Fruit fly (Drosophila melanogaster) whole organism, embryonic: ENCODE data around the gene CG15375.
A peak's percentile ranks its signal among the peaks of the same experiment; 100 is the strongest.

Experiments used
- Antp ChIP-seq: fragments of 200-800 bp; sonication (Bioruptor generic); optimal IDR thresholded peaks from 3 replicates; lab custom pipeline; 2016; ENCODE audit warnings: missing biosample characterization, missing genetic modification characterization
- Atf3 ChIP-seq: fragments of 200-800 bp; sonication (Bioruptor generic); optimal IDR thresholded peaks from 3 replicates; lab custom pipeline; 2016; ENCODE audit warnings: missing biosample characterization, missing genetic modification characterization
- CG10366 ChIP-seq: fragments of 200-800 bp; sonication (Bioruptor generic); IDR thresholded peaks from 2 replicates; pipeline ENCODE4 v1.3.6; 2022; ENCODE audit warnings: missing biosample characterization, missing genetic modification characterization
- CG10462 ChIP-seq: fragments of 200-800 bp; sonication (Bioruptor generic); optimal IDR thresholded peaks from 2 replicates; lab custom pipeline; 2016; ENCODE audit warnings: missing biosample characterization, missing genetic modification characterization
- CG11093 ChIP-seq: fragments of 200-800 bp; sonication (Bioruptor generic); IDR thresholded peaks from 3 replicates; pipeline ENCODE4 v1.3.6; 2022; ENCODE audit warnings: missing biosample characterization, missing genetic modification characterization
- CG1233 ChIP-seq: fragments of 200-800 bp; sonication (Bioruptor generic); optimal IDR thresholded peaks from 4 replicates; lab custom pipeline; 2018; ENCODE audit warnings: missing biosample characterization, mild to moderate bottlenecking, missing genetic modification characterization
- CG12391 ChIP-seq: fragments of 200-800 bp; sonication (Bioruptor generic); optimal IDR thresholded peaks from 3 replicates; lab custom pipeline; 2018; ENCODE audit warnings: missing biosample characterization, mild to moderate bottlenecking, missing genetic modification characterization, moderate library complexity
- CG12659 ChIP-seq: fragments of 200-800 bp; sonication (Bioruptor generic); optimal IDR thresholded peaks from 3 replicates; lab custom pipeline; 2017; ENCODE audit warnings: mild to moderate bottlenecking, missing biosample characterization, missing genetic modification reagents, missing genetic modification characterization
- CG13123 ChIP-seq: fragments of 200-800 bp; sonication (Bioruptor generic); optimal IDR thresholded peaks from 2 replicates; lab custom pipeline; 2016; ENCODE audit warnings: missing biosample characterization, missing genetic modification characterization
- CG13296 ChIP-seq: fragments of 200-800 bp; sonication (Bioruptor generic); optimal IDR thresholded peaks from 3 replicates; lab custom pipeline; 2018; ENCODE audit warnings: missing biosample characterization, mild to moderate bottlenecking, missing genetic modification characterization
- CG13424 ChIP-seq: fragments of 200-800 bp; sonication (Bioruptor generic); optimal IDR thresholded peaks from 2 replicates; lab custom pipeline; 2019; ENCODE audit warnings: missing biosample characterization, mild to moderate bottlenecking, missing genetic modification characterization, moderate library complexity
- CG15514 ChIP-seq: fragments of 200-800 bp; sonication (Bioruptor generic); optimal IDR thresholded peaks from 3 replicates; lab custom pipeline; 2017; ENCODE audit warnings: missing biosample characterization, missing genetic modification characterization, mild to moderate bottlenecking, moderate library complexity, missing genetic modification reagents
- CG15601 ChIP-seq: fragments of 200-800 bp; sonication (Bioruptor generic); optimal IDR thresholded peaks from 3 replicates; lab custom pipeline; 2019; ENCODE audit warnings: missing biosample characterization, mild to moderate bottlenecking, missing genetic modification characterization, moderate library complexity
- CG17385 ChIP-seq: fragments of 200-800 bp; sonication (Bioruptor generic); optimal IDR thresholded peaks from 3 replicates; lab custom pipeline; 2018; ENCODE audit warnings: missing biosample characterization, mild to moderate bottlenecking, missing genetic modification characterization
- CG17612 ChIP-seq: fragments of 200-800 bp; sonication (Bioruptor generic); IDR thresholded peaks from 2 replicates; pipeline ENCODE4 v1.3.6; 2022; ENCODE audit warnings: missing biosample characterization, missing genetic modification characterization
- CG1792 ChIP-seq: fragments of 200-800 bp; sonication (Bioruptor generic); optimal IDR thresholded peaks from 2 replicates; lab custom pipeline; 2016; ENCODE audit warnings: missing biosample characterization, missing genetic modification characterization
- CG18599 ChIP-seq: fragments of 200-800 bp; sonication (Bioruptor generic); optimal IDR thresholded peaks from 3 replicates; lab custom pipeline; 2017; ENCODE audit warnings: missing biosample characterization, missing genetic modification characterization, mild to moderate bottlenecking, moderate library complexity, missing genetic modification reagents
- CG2875 ChIP-seq: fragments of 200-800 bp; sonication (Bioruptor generic); optimal IDR thresholded peaks from 2 replicates; lab custom pipeline; 2017; ENCODE audit warnings: missing biosample characterization, mild to moderate bottlenecking, missing genetic modification characterization, missing genetic modification reagents
- CG2889 ChIP-seq: fragments of 200-800 bp; sonication (Bioruptor generic); IDR thresholded peaks from 3 replicates; pipeline ENCODE4 v1.3.6; 2022; ENCODE audit warnings: missing biosample characterization, missing genetic modification characterization
- CG31388 ChIP-seq: fragments of 200-800 bp; sonication (Bioruptor generic); optimal IDR thresholded peaks from 2 replicates; lab custom pipeline; 2016; ENCODE audit warnings: missing biosample characterization, missing genetic modification characterization
- CG4360 ChIP-seq: fragments of 200-800 bp; sonication (Bioruptor generic); IDR thresholded peaks from 2 replicates; pipeline ENCODE4 v1.3.6; 2022; ENCODE audit warnings: missing biosample characterization, missing genetic modification characterization
- CG43689 ChIP-seq: fragments of 200-800 bp; sonication (Bioruptor generic); IDR thresholded peaks from 2 replicates; pipeline ENCODE4 v1.3.6; 2022; ENCODE audit warnings: missing biosample characterization, missing genetic modification characterization
- CG5953 ChIP-seq: fragments of 200-800 bp; sonication (Bioruptor generic); IDR thresholded peaks from 2 replicates; pipeline ENCODE4 v1.3.6; 2022; ENCODE audit warnings: missing biosample characterization, missing genetic modification characterization
- CG6689 ChIP-seq: fragments of 200-800 bp; sonication (Bioruptor generic); IDR thresholded peaks from 2 replicates; pipeline ENCODE4 v1.3.6; 2022; ENCODE audit warnings: missing biosample characterization, missing genetic modification characterization
- Dad ChIP-seq: fragments of 200-800 bp; sonication (Bioruptor generic); optimal IDR thresholded peaks from 3 replicates; lab custom pipeline; 2016; ENCODE audit warnings: missing biosample characterization, missing genetic modification characterization
- Mes4 ChIP-seq: fragments of 200-800 bp; sonication (Bioruptor generic); optimal IDR thresholded peaks from 2 replicates; lab custom pipeline; 2016; ENCODE audit warnings: missing biosample characterization, missing genetic modification characterization
- Opbp ChIP-seq: fragments of 200-800 bp; sonication (Bioruptor generic); IDR thresholded peaks from 3 replicates; pipeline ENCODE4 v1.3.6; 2022; ENCODE audit warnings: missing biosample characterization, missing genetic modification characterization; ENCODE audit not compliant: partially characterized antibody
- Poxn ChIP-seq: fragments of 200-800 bp; sonication (Bioruptor generic); IDR thresholded peaks from 2 replicates; pipeline ENCODE4 v1.3.6; 2022; ENCODE audit warnings: missing biosample characterization, missing genetic modification characterization
- Ptx1 ChIP-seq: fragments of 200-800 bp; sonication (Bioruptor generic); IDR thresholded peaks from 2 replicates; pipeline ENCODE4 v1.3.6; 2022; ENCODE audit warnings: missing biosample characterization, missing genetic modification characterization
- Sry-δ ChIP-seq: fragments of 200-800 bp; sonication (Bioruptor generic); optimal IDR thresholded peaks from 2 replicates; lab custom pipeline; 2016; ENCODE audit warnings: missing biosample characterization, missing genetic modification characterization
- bbx ChIP-seq: fragments of 200-800 bp; sonication (Bioruptor generic); IDR thresholded peaks from 2 replicates; pipeline ENCODE4 v1.3.6; 2022; ENCODE audit warnings: missing biosample characterization, missing genetic modification characterization; ENCODE audit not compliant: partially characterized antibody
- danr ChIP-seq: fragments of 200-800 bp; sonication (Bioruptor generic); IDR thresholded peaks from 2 replicates; pipeline ENCODE4 v1.3.6; 2022; ENCODE audit warnings: missing biosample characterization, missing genetic modification characterization
- dm ChIP-seq: fragments of 200-800 bp; sonication (Bioruptor generic); optimal IDR thresholded peaks from 3 replicates; lab custom pipeline; 2016; ENCODE audit warnings: missing biosample characterization, missing genetic modification characterization
- dmrt11E ChIP-seq: fragments of 200-800 bp; sonication (Bioruptor generic); optimal IDR thresholded peaks from 3 replicates; lab custom pipeline; 2018; ENCODE audit warnings: missing biosample characterization, mild to moderate bottlenecking, missing genetic modification characterization, moderate library complexity
- dysf ChIP-seq: fragments of 200-800 bp; sonication (Bioruptor generic); IDR thresholded peaks from 3 replicates; pipeline ENCODE4 v1.3.6; 2022; ENCODE audit warnings: missing biosample characterization, missing genetic modification characterization
- ewg ChIP-seq: fragments of 200-800 bp; sonication (Bioruptor generic); optimal IDR thresholded peaks from 3 replicates; lab custom pipeline; 2017; ENCODE audit warnings: mild to moderate bottlenecking, missing biosample characterization, missing genetic modification reagents, missing genetic modification characterization
- gcm ChIP-seq: fragments of 200-800 bp; sonication (Bioruptor generic); optimal IDR thresholded peaks from 2 replicates; lab custom pipeline; 2019; ENCODE audit warnings: missing biosample characterization, mild to moderate bottlenecking, missing genetic modification characterization, moderate library complexity
- gsb ChIP-seq: fragments of 200-800 bp; sonication (Bioruptor generic); IDR thresholded peaks from 2 replicates; pipeline ENCODE4 v1.3.6; 2022; ENCODE audit warnings: missing biosample characterization, missing genetic modification characterization
- gsb-n ChIP-seq: fragments of 200-800 bp; sonication (Bioruptor generic); optimal IDR thresholded peaks from 3 replicates; lab custom pipeline; 2018; ENCODE audit warnings: missing biosample characterization, mild to moderate bottlenecking, missing genetic modification characterization
- jigr1 ChIP-seq: fragments of 200-800 bp; sonication (Bioruptor generic); IDR thresholded peaks from 3 replicates; pipeline ENCODE4 v1.3.6; 2022; ENCODE audit warnings: missing biosample characterization, missing genetic modification characterization
- lab ChIP-seq: fragments of 200-800 bp; sonication (Bioruptor generic); optimal IDR thresholded peaks from 3 replicates; lab custom pipeline; 2017; ENCODE audit warnings: missing biosample characterization, missing genetic modification characterization, mild to moderate bottlenecking, moderate library complexity, missing genetic modification reagents
- nerfin-1 ChIP-seq: fragments of 200-800 bp; sonication (Bioruptor generic); optimal IDR thresholded peaks from 3 replicates; lab custom pipeline; 2019; ENCODE audit warnings: missing biosample characterization, mild to moderate bottlenecking, missing genetic modification characterization, moderate library complexity
- pum ChIP-seq: fragments of 200-800 bp; sonication (Bioruptor generic); optimal IDR thresholded peaks from 2 replicates; lab custom pipeline; 2016; ENCODE audit warnings: missing biosample characterization, missing genetic modification characterization
- row ChIP-seq: fragments of 200-800 bp; sonication (Bioruptor generic); IDR thresholded peaks from 3 replicates; pipeline ENCODE4 v1.3.6; 2022; ENCODE audit warnings: missing biosample characterization, missing genetic modification characterization
- scrt ChIP-seq: fragments of 200-800 bp; sonication (Bioruptor generic); optimal IDR thresholded peaks from 2 replicates; lab custom pipeline; 2018; ENCODE audit warnings: missing biosample characterization, mild to moderate bottlenecking, missing genetic modification characterization, moderate library complexity
- slbo ChIP-seq: fragments of 200-800 bp; sonication (Bioruptor generic); IDR thresholded peaks from 2 replicates; pipeline ENCODE4 v1.3.6; 2022; ENCODE audit warnings: missing biosample characterization, missing genetic modification characterization
- slou ChIP-seq: fragments of 200-800 bp; sonication (Bioruptor generic); optimal IDR thresholded peaks from 3 replicates; lab custom pipeline; 2016; ENCODE audit warnings: missing biosample characterization, missing genetic modification characterization
- tap ChIP-seq: fragments of 200-800 bp; optimal IDR thresholded peaks from 3 replicates; lab custom pipeline; 2019; ENCODE audit warnings: missing biosample characterization, mild to moderate bottlenecking, missing genetic modification characterization, moderate library complexity
- tup ChIP-seq: fragments of 200-800 bp; sonication (Bioruptor generic); optimal IDR thresholded peaks from 2 replicates; lab custom pipeline; 2016; ENCODE audit warnings: missing biosample characterization, mild to moderate bottlenecking, missing genetic modification characterization, moderate library complexity
- usp ChIP-seq: fragments of >200 bp; optimal IDR thresholded peaks from 2 replicates; lab custom pipeline; 2017; ENCODE audit warnings: missing biosample characterization, missing genetic modification characterization
- z ChIP-seq: fragments of 200-800 bp; sonication (Bioruptor generic); IDR thresholded peaks from 3 replicates; pipeline ENCODE4 v1.3.6; 2022; ENCODE audit warnings: missing biosample characterization, missing genetic modification characterization
- zf30C ChIP-seq: fragments of 200-800 bp; sonication (Bioruptor generic); optimal IDR thresholded peaks from 3 replicates; lab custom pipeline; 2018; ENCODE audit warnings: missing biosample characterization, mild to moderate bottlenecking, missing genetic modification characterization

The CG15375 gene

dm6 chrX:4105830-4106233 lies 4.7 kb downstream of the CG15375 start, which contains the start of gene cib (continued):
- TF ChIP-seq CG12391 (tag; lab: Kevin White, UChicago) (peak; percentile 38), CG1792 (GFP tag; lab: Kevin White, UChicago) (peak; percentile 5), CG6689 (GFP tag; lab: Robert Waterston, UW) (peak; percentile 39; the same call in 1 of the 2 replicates), gsb-n (tag; lab: Kevin White, UChicago) (peak; percentile 68), Antp (GFP tag; lab: Kevin White, UChicago) (peak; percentile 10), slbo (peak; percentile 43; the same call in 1 of the 2 replicates), Poxn (GFP tag; lab: Robert Waterston, UW) (no peak), CG13123 (GFP tag; lab: Kevin White, UChicago) (no peak), CG10366 (GFP tag; lab: Robert Waterston, UW) (peak; percentile 22; the same call in 1 of the 2 replicates), CG11093 (GFP tag; lab: Robert Waterston, UW) (no peak), CG18599 (GFP tag; lab: Kevin White, UChicago) (peak; percentile 22), CG15601 (tag; lab: Kevin White, UChicago) (peak; percentile 65), CG17612 (no peak), dm (no peak), gcm (GFP tag; lab: Kevin White, UChicago) (peak; percentile 48), lab (GFP tag; lab: Kevin White, UChicago) (no peak), pum (GFP tag; lab: Kevin White, UChicago) (no peak), slou (GFP tag; lab: Kevin White, UChicago) (no peak), jigr1 (no peak), CG5953 (GFP tag; lab: Robert Waterston, UW) (no peak), bbx (GFP tag; lab: Robert Waterston, UW) (peak; percentile 90), Atf3 (GFP tag; lab: Kevin White, UChicago) (no peak), dmrt11E (tag; lab: Kevin White, UChicago) (no peak), usp (no peak), CG2875 (GFP tag; lab: Kevin White, UChicago) (peak; percentile 22), z (GFP tag; lab: Robert Waterston, UW) (no peak), CG12659 (GFP tag; lab: Kevin White, UChicago) (peak; percentile 81), tap (tag; lab: Kevin White, UChicago) (no peak), Sry-δ (GFP tag; lab: Kevin White, UChicago) (peak; percentile 84), danr (GFP tag; lab: Robert Waterston, UW) (no peak), CG31388 (GFP tag; lab: Kevin White, UChicago) (no peak), Ptx1 (no peak), CG43689 (no peak), Opbp (peak; percentile 89), tup (GFP tag; lab: Kevin White, UChicago) (no peak), CG10462 (GFP tag; lab: Kevin White, UChicago) (no peak), CG17385 (GFP tag; lab: Kevin White, UChicago) (peak; percentile 43), CG4360 (no peak), CG2889 (no peak), scrt (GFP tag; lab: Kevin White, UChicago) (peak; percentile 28), CG1233 (GFP tag; lab: Kevin White, UChicago) (peak; percentile 9), CG15514 (GFP tag; lab: Kevin White, UChicago) (peak; percentile 89), ewg (no peak), Dad (GFP tag; lab: Kevin White, UChicago) (peak; percentile 53), nerfin-1 (tag; lab: Kevin White, UChicago) (no peak), zf30C (GFP tag; lab: Kevin White, UChicago) (peak; percentile 20), CG13296 (GFP tag; lab: Kevin White, UChicago) (peak; percentile 32), CG13424 (tag; lab: Kevin White, UChicago) (peak; percentile 13), gsb (GFP tag; lab: Robert Waterston, UW) (no peak), Mes4 (GFP tag; lab: Kevin White, UChicago) (no peak), dysf (GFP tag; lab: Robert Waterston, UW) (no peak; the same call in 2 of the 3 replicates), row (GFP tag; lab: Robert Waterston, UW) (peak; percentile 77)
